Fruit fly (Drosophila melanogaster) whole organism, embryonic: ENCODE measurements around the gene wdb.
A peak's percentile ranks its signal among the peaks of the same experiment; 100 is the strongest.

ENCODE experiments used
- Abd-B ChIP-seq: fragments of 200-800 bp; sonication (Bioruptor generic); optimal IDR thresholded peaks from 2 replicates; lab custom pipeline; 2018; ENCODE audit warnings: missing biosample characterization, mild to moderate bottlenecking, missing genetic modification characterization, moderate library complexity
- B-H1 ChIP-seq: fragments of 200-800 bp; sonication (Bioruptor generic); IDR thresholded peaks from 3 replicates; pipeline ENCODE4 v1.3.6; 2022; ENCODE audit warnings: missing biosample characterization, missing genetic modification characterization
- Bgb ChIP-seq: fragments of 200-800 bp; sonication (Bioruptor generic); IDR thresholded peaks from 2 replicates; pipeline ENCODE4 v1.3.6; 2022; ENCODE audit warnings: missing biosample characterization, missing genetic modification characterization; ENCODE audit not compliant: partially characterized antibody
- CG10209 ChIP-seq: fragments of 200-800 bp; sonication (Bioruptor generic); optimal IDR thresholded peaks from 3 replicates; lab custom pipeline; 2017; ENCODE audit warnings: missing biosample characterization, mild to moderate bottlenecking, missing genetic modification characterization, missing genetic modification reagents
- CG11504 ChIP-seq: fragments of 200-800 bp; sonication (Bioruptor generic); optimal IDR thresholded peaks from 3 replicates; lab custom pipeline; 2019; ENCODE audit warnings: missing biosample characterization, mild to moderate bottlenecking, missing genetic modification characterization, moderate library complexity
- CG12219 ChIP-seq: fragments of 200-800 bp; sonication (Bioruptor generic); optimal IDR thresholded peaks from 3 replicates; lab custom pipeline; 2018; ENCODE audit warnings: missing biosample characterization, mild to moderate bottlenecking, missing genetic modification characterization
- CG12942 ChIP-seq: fragments of 200-800 bp; sonication (Bioruptor generic); optimal IDR thresholded peaks from 3 replicates; lab custom pipeline; 2016; ENCODE audit warnings: missing biosample characterization, missing genetic modification characterization
- CG13296 ChIP-seq: fragments of 200-800 bp; sonication (Bioruptor generic); optimal IDR thresholded peaks from 3 replicates; lab custom pipeline; 2018; ENCODE audit warnings: missing biosample characterization, mild to moderate bottlenecking, missing genetic modification characterization
- CG13894 ChIP-seq: fragments of 200-800 bp; sonication (Bioruptor generic); optimal IDR thresholded peaks from 3 replicates; lab custom pipeline; 2018; ENCODE audit warnings: missing biosample characterization, mild to moderate bottlenecking, missing genetic modification characterization, moderate library complexity
- CG14710 ChIP-seq: fragments of 200-800 bp; sonication (Bioruptor generic); optimal IDR thresholded peaks from 3 replicates; lab custom pipeline; 2019; ENCODE audit warnings: missing biosample characterization, mild to moderate bottlenecking, missing genetic modification characterization, moderate library complexity
- CG15514 ChIP-seq: fragments of 200-800 bp; sonication (Bioruptor generic); optimal IDR thresholded peaks from 3 replicates; lab custom pipeline; 2017; ENCODE audit warnings: missing biosample characterization, missing genetic modification characterization, mild to moderate bottlenecking, moderate library complexity, missing genetic modification reagents
- CG16779 ChIP-seq: fragments of 200-800 bp; sonication (Bioruptor generic); IDR thresholded peaks from 2 replicates; pipeline ENCODE4 v1.3.6; 2022; ENCODE audit warnings: missing biosample characterization, missing genetic modification characterization
- CG17328 ChIP-seq: fragments of 200-800 bp; sonication (Bioruptor generic); IDR thresholded peaks from 2 replicates; pipeline ENCODE4 v1.3.6; 2022; ENCODE audit warnings: missing biosample characterization, missing genetic modification characterization
- CG17568 ChIP-seq: fragments of 200-800 bp; sonication (Bioruptor generic); optimal IDR thresholded peaks from 2 replicates; lab custom pipeline; 2018; ENCODE audit warnings: missing biosample characterization, mild to moderate bottlenecking, missing genetic modification characterization, moderate library complexity
- CG17829 ChIP-seq: fragments of 200-800 bp; optimal IDR thresholded peaks from 2 replicates; lab custom pipeline; 2019; ENCODE audit warnings: missing biosample characterization, mild to moderate bottlenecking, missing genetic modification characterization, moderate library complexity
- CG1792 ChIP-seq: fragments of 200-800 bp; sonication (Bioruptor generic); optimal IDR thresholded peaks from 2 replicates; lab custom pipeline; 2016; ENCODE audit warnings: missing biosample characterization, missing genetic modification characterization
- CG4854 ChIP-seq: fragments of 200-800 bp; sonication (Bioruptor generic); optimal IDR thresholded peaks from 2 replicates; lab custom pipeline; 2016; ENCODE audit warnings: missing biosample characterization, missing genetic modification characterization, inconsistent platforms
- CG6689 ChIP-seq: fragments of 200-800 bp; sonication (Bioruptor generic); IDR thresholded peaks from 2 replicates; pipeline ENCODE4 v1.3.6; 2022; ENCODE audit warnings: missing biosample characterization, missing genetic modification characterization
- CG7745 ChIP-seq: fragments of 200-800 bp; sonication (Bioruptor generic); optimal IDR thresholded peaks from 2 replicates; lab custom pipeline; 2018; ENCODE audit warnings: missing biosample characterization, mild to moderate bottlenecking, missing genetic modification characterization, moderate library complexity
- CG8290 ChIP-seq, 3 experiments: fragments of 200-800 bp; sonication (Bioruptor generic); optimal IDR thresholded peaks; 2 replicates each; lab custom pipeline; 2016 to 2019; ENCODE audit warnings: missing biosample characterization in 3 of 3, missing genetic modification characterization in 3 of 3, mild to moderate bottlenecking in 2 of 3, moderate library complexity in 1 of 3
- CG8359 ChIP-seq: fragments of 200-800 bp; sonication (Bioruptor generic); optimal IDR thresholded peaks from 2 replicates; lab custom pipeline; 2017; ENCODE audit warnings: missing biosample characterization, mild to moderate bottlenecking, missing genetic modification characterization, borderline replicate concordance
- CG8924 ChIP-seq: fragments of 200-800 bp; optimal IDR thresholded peaks from 3 replicates; lab custom pipeline; 2019; ENCODE audit warnings: missing biosample characterization, mild to moderate bottlenecking, missing genetic modification characterization, moderate library complexity
- CG9727 ChIP-seq: fragments of 200-800 bp; sonication (Bioruptor generic); optimal IDR thresholded peaks from 3 replicates; lab custom pipeline; 2017; ENCODE audit warnings: missing biosample characterization, mild to moderate bottlenecking, missing genetic modification characterization
- D ChIP-seq, 2 experiments: fragments of 200-800 bp in 1 of 2; fragments of >200 bp in 1 of 2; sonication (Bioruptor generic) in 1 of 2; optimal IDR thresholded peaks; 2 replicates in 1 of 2; 3 replicates in 1 of 2; lab custom pipeline; 2017; ENCODE audit warnings: mild to moderate bottlenecking in 1 of 2, missing biosample characterization in 1 of 2, missing genetic modification characterization in 1 of 2, missing genetic modification reagents in 1 of 2
- Doc2 ChIP-seq: fragments of 200-800 bp; sonication (Bioruptor generic); IDR thresholded peaks from 2 replicates; pipeline ENCODE4 v1.3.6; 2022; ENCODE audit warnings: missing biosample characterization, missing genetic modification characterization
- E2f1 ChIP-seq: fragments of 200-800 bp; sonication (Bioruptor generic); IDR thresholded peaks from 2 replicates; pipeline ENCODE4 v1.3.6; 2022; ENCODE audit warnings: missing biosample characterization, missing genetic modification characterization
- Elba2 ChIP-seq: fragments of 200-800 bp; sonication (Bioruptor generic); optimal IDR thresholded peaks from 3 replicates; lab custom pipeline; 2016; ENCODE audit warnings: missing biosample characterization, missing genetic modification characterization
- Fer2 ChIP-seq: fragments of 200-800 bp; sonication (Bioruptor generic); optimal IDR thresholded peaks from 2 replicates; lab custom pipeline; 2018; ENCODE audit warnings: missing biosample characterization, mild to moderate bottlenecking, missing genetic modification characterization, moderate library complexity
- HLH4C ChIP-seq: fragments of 200-800 bp; sonication (Bioruptor generic); IDR thresholded peaks from 3 replicates; pipeline ENCODE4 v1.3.6; 2022; ENCODE audit warnings: missing biosample characterization, missing genetic modification characterization; ENCODE audit not compliant: partially characterized antibody
- Hmx ChIP-seq: fragments of 200-800 bp; sonication (Bioruptor generic); optimal IDR thresholded peaks from 2 replicates; lab custom pipeline; 2016; ENCODE audit warnings: missing biosample characterization, missing genetic modification characterization
- Lpt ChIP-seq: fragments of >200 bp; optimal IDR thresholded peaks from 2 replicates; lab custom pipeline; 2018; ENCODE audit warnings: missing biosample characterization, missing genetic modification characterization
- MTF-1 ChIP-seq: fragments of 200-800 bp; sonication (Bioruptor generic); optimal IDR thresholded peaks from 2 replicates; lab custom pipeline; 2018; ENCODE audit warnings: missing biosample characterization, mild to moderate bottlenecking, missing genetic modification characterization, borderline replicate concordance
- Myb ChIP-seq: fragments of 200-800 bp; sonication (Bioruptor generic); optimal IDR thresholded peaks from 2 replicates; lab custom pipeline; 2016; ENCODE audit warnings: missing biosample characterization, missing genetic modification characterization
- Side ChIP-seq: fragments of 200-800 bp; sonication (Bioruptor generic); optimal IDR thresholded peaks from 2 replicates; lab custom pipeline; 2016; ENCODE audit warnings: missing biosample characterization, missing genetic modification characterization
- Ssrp ChIP-seq: fragments of 200-800 bp; sonication (Bioruptor generic); optimal IDR thresholded peaks from 2 replicates; lab custom pipeline; 2018; ENCODE audit warnings: missing biosample characterization, mild to moderate bottlenecking, missing genetic modification characterization, moderate library complexity
- Stat92E ChIP-seq, 3 experiments: fragments of >200 bp in 2 of 3; fragments of 200-800 bp in 1 of 3; sonication (Bioruptor generic) in 1 of 3; optimal IDR thresholded peaks; 2 replicates each; lab custom pipeline; 2017 to 2019; ENCODE audit warnings: missing biosample characterization in 3 of 3, missing genetic modification characterization in 3 of 3, mild to moderate bottlenecking in 1 of 3, moderate library complexity in 1 of 3
- Xrp1 ChIP-seq: fragments of 200-800 bp; sonication (Bioruptor generic); IDR thresholded peaks from 2 replicates; pipeline ENCODE4 v1.3.6; 2022; ENCODE audit warnings: missing biosample characterization, missing genetic modification characterization
- ase ChIP-seq: fragments of 200-800 bp; sonication (Bioruptor generic); IDR thresholded peaks from 3 replicates; pipeline ENCODE4 v1.3.6; 2022; ENCODE audit warnings: missing biosample characterization, missing genetic modification characterization
- az2 ChIP-seq: fragments of 200-800 bp; sonication (Bioruptor generic); optimal IDR thresholded peaks from 3 replicates; lab custom pipeline; 2016; ENCODE audit warnings: missing biosample characterization, missing genetic modification characterization
- dati ChIP-seq: fragments of 200-800 bp; sonication (Bioruptor generic); IDR thresholded peaks from 2 replicates; pipeline ENCODE4 v1.3.6; 2022; ENCODE audit warnings: missing biosample characterization, missing genetic modification characterization
- esg ChIP-seq: fragments of 200-800 bp; sonication (Bioruptor generic); conservative IDR thresholded peaks from 2 replicates; pipeline ENCODE4 v1.3.6; 2022; ENCODE audit warnings: missing biosample characterization, missing genetic modification characterization
- eyg ChIP-seq: fragments of 200-800 bp; sonication (Bioruptor generic); optimal IDR thresholded peaks from 3 replicates; lab custom pipeline; 2016; ENCODE audit warnings: missing biosample characterization, missing genetic modification characterization
- gem ChIP-seq: fragments of 200-800 bp; sonication (Bioruptor generic); optimal IDR thresholded peaks from 2 replicates; lab custom pipeline; 2019; ENCODE audit warnings: missing biosample characterization, mild to moderate bottlenecking, missing genetic modification characterization, moderate library complexity
- gsb ChIP-seq: fragments of 200-800 bp; sonication (Bioruptor generic); IDR thresholded peaks from 2 replicates; pipeline ENCODE4 v1.3.6; 2022; ENCODE audit warnings: missing biosample characterization, missing genetic modification characterization
- hb ChIP-seq: fragments of 200-800 bp; sonication (Bioruptor generic); IDR thresholded peaks from 3 replicates; pipeline ENCODE4 v1.3.6; 2022; ENCODE audit warnings: missing biosample characterization, missing genetic modification characterization; ENCODE audit not compliant: partially characterized antibody
- nerfin-1 ChIP-seq: fragments of 200-800 bp; sonication (Bioruptor generic); optimal IDR thresholded peaks from 3 replicates; lab custom pipeline; 2019; ENCODE audit warnings: missing biosample characterization, mild to moderate bottlenecking, missing genetic modification characterization, moderate library complexity
- slou ChIP-seq: fragments of 200-800 bp; sonication (Bioruptor generic); optimal IDR thresholded peaks from 3 replicates; lab custom pipeline; 2016; ENCODE audit warnings: missing biosample characterization, missing genetic modification characterization
- vnd ChIP-seq: fragments of 200-800 bp; sonication (Bioruptor generic); IDR thresholded peaks from 3 replicates; pipeline ENCODE4 v1.3.6; 2022; ENCODE audit warnings: missing biosample characterization, missing genetic modification characterization; ENCODE audit not compliant: partially characterized antibody
- zen2 ChIP-seq: fragments of 200-800 bp; sonication (Bioruptor generic); IDR thresholded peaks from 3 replicates; pipeline ENCODE4 v1.3.6; 2022; ENCODE audit warnings: missing biosample characterization, missing genetic modification characterization; ENCODE audit not compliant: partially characterized antibody

wdb gene

DNA sequence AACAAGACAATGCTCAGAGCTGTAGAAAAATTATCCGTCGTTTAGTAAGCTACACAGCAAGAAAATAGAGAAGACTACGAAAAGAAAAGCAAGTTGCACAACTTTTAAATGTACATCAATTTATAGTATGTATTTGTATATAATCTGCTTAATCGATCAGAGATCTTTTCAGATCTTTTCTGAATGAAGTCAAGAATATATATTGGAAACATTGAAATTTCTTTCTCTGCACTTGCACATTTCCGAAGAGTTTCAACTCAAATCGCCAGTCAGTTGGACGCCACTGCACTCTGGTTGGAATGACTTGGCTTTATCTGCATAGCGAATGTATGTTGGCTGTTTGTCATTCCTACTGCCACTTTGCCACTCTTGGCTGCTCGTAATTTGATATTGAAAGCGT lies 28.1 kb downstream of the wdb start (continued):
- TF ChIP-seq Xrp1 (GFP tag; lab: Robert Waterston, UW) (peak; percentile 77), CG8290 (GFP tag; optimal IDR thresholded peaks at IDR 0.05; lab: Kevin White, UChicago) (no peak), CG8290 (tag; optimal IDR thresholded peaks at IDR 0.05; lab: Kevin White, UChicago) (no peak), CG16779 (no peak), Bgb (GFP tag; lab: Robert Waterston, UW) (no peak), CG13296 (no peak), Side (peak; percentile 13), gem (tag; lab: Kevin White, UChicago) (peak; percentile 74), CG12219 (peak; percentile 17), Myb (GFP tag; lab: Kevin White, UChicago) (no peak), CG7745 (tag; lab: Kevin White, UChicago) (no peak), Lpt (GFP tag; lab: Kevin White, UChicago) (no peak), dati (no peak), CG6689 (GFP tag; lab: Robert Waterston, UW) (peak; percentile 55; the same call in 1 of the 2 replicates), eyg (GFP tag; lab: Kevin White, UChicago) (no peak), CG13894 (tag; lab: Kevin White, UChicago) (no peak), CG14710 (tag; lab: Kevin White, UChicago) (peak; percentile 43), CG11504 (tag; lab: Kevin White, UChicago) (peak; percentile 77), MTF-1 (GFP tag; lab: Kevin White, UChicago) (no peak), CG17829 (peak; percentile 65), Elba2 (GFP tag; lab: Kevin White, UChicago) (no peak), CG9727 (GFP tag; lab: Kevin White, UChicago) (peak; percentile 54), CG17328 (GFP tag; lab: Robert Waterston, UW) (peak; percentile 79), CG17568 (no peak), gsb (no peak), nerfin-1 (no peak), Fer2 (tag; lab: Kevin White, UChicago) (no peak), E2f1 (GFP tag; lab: Robert Waterston, UW) (no peak), hb (GFP tag; lab: Robert Waterston, UW) (no peak), CG10209 (GFP tag; lab: Kevin White, UChicago) (peak; percentile 10), Stat92E (GFP tag; optimal IDR thresholded peaks at IDR 0.05; lab: Kevin White, UChicago) (no peak), Hmx (no peak), D (optimal IDR thresholded peaks at IDR 0.05; lab: Kevin White, UChicago) (no peak), D (GFP tag; optimal IDR thresholded peaks at IDR 0.05; lab: Kevin White, UChicago) (peak; percentile 27), CG15514 (GFP tag; lab: Kevin White, UChicago) (no peak), esg (GFP tag; lab: Robert Waterston, UW) (peak; percentile 26; the same call in 1 of the 2 replicates), zen2 (GFP tag; lab: Robert Waterston, UW) (no peak), slou (no peak), CG4854 (GFP tag; lab: Kevin White, UChicago) (no peak), CG8924 (tag; lab: Kevin White, UChicago) (peak; percentile 53), az2 (peak; percentile 38), Ssrp (peak; percentile 54), vnd (GFP tag; lab: Robert Waterston, UW) (no peak), Abd-B (peak; percentile 36), HLH4C (GFP tag; lab: Robert Waterston, UW) (no peak), ase (GFP tag; lab: Robert Waterston, UW) (no peak), CG8359 (GFP tag; lab: Kevin White, UChicago) (no peak), Doc2 (GFP tag; lab: Robert Waterston, UW) (no peak), CG1792 (GFP tag; lab: Kevin White, UChicago) (no peak), CG12942 (peak; percentile 16), B-H1 (peak; percentile 32; the same call in 2 of the 3 replicates)
